Fruit fly (Drosophila melanogaster) whole organism, embryonic: ENCODE measurements around the gene sosie.

Experiments
- BEAF-32 ChIP-seq: fragments of 200-800 bp; sonication (Bioruptor generic); optimal IDR thresholded peaks from 3 replicates; lab custom pipeline; 2017; ENCODE audit warnings: missing biosample characterization, missing genetic modification characterization, mild to moderate bottlenecking, moderate library complexity, missing genetic modification reagents
- CG10147 ChIP-seq: fragments of 200-800 bp; sonication (Bioruptor generic); optimal IDR thresholded peaks from 2 replicates; lab custom pipeline; 2019; ENCODE audit warnings: missing biosample characterization, mild to moderate bottlenecking, missing genetic modification characterization, moderate library complexity
- CG11456 ChIP-seq: fragments of 200-800 bp; sonication (Bioruptor generic); IDR thresholded peaks from 3 replicates; pipeline ENCODE4 v1.3.6; 2022; ENCODE audit warnings: missing biosample characterization, missing genetic modification characterization
- CG11695 ChIP-seq: fragments of 200-800 bp; sonication (Bioruptor generic); IDR thresholded peaks from 3 replicates; pipeline ENCODE4 v1.3.6; 2022; ENCODE audit warnings: missing biosample characterization, missing genetic modification characterization
- CG12071 ChIP-seq: fragments of 200-800 bp; sonication (Bioruptor generic); optimal IDR thresholded peaks from 3 replicates; lab custom pipeline; 2018; ENCODE audit warnings: missing biosample characterization, mild to moderate bottlenecking, missing genetic modification characterization
- CG12744 ChIP-seq: fragments of 200-800 bp; sonication (Bioruptor generic); optimal IDR thresholded peaks from 2 replicates; lab custom pipeline; 2016; ENCODE audit warnings: missing biosample characterization, missing genetic modification characterization
- CG13894 ChIP-seq: fragments of 200-800 bp; sonication (Bioruptor generic); optimal IDR thresholded peaks from 3 replicates; lab custom pipeline; 2018; ENCODE audit warnings: missing biosample characterization, mild to moderate bottlenecking, missing genetic modification characterization, moderate library complexity
- CG15011 ChIP-seq: fragments of 200-800 bp; sonication (Bioruptor generic); optimal IDR thresholded peaks from 3 replicates; lab custom pipeline; 2018; ENCODE audit warnings: missing biosample characterization, mild to moderate bottlenecking, missing genetic modification characterization
- CG2199 ChIP-seq: fragments of 200-800 bp; sonication (Bioruptor generic); IDR thresholded peaks from 3 replicates; pipeline ENCODE4 v1.3.6; 2022; ENCODE audit warnings: missing biosample characterization, missing genetic modification characterization
- CG30431 ChIP-seq: fragments of 200-800 bp; sonication (Bioruptor generic); optimal IDR thresholded peaks from 2 replicates; lab custom pipeline; 2017; ENCODE audit warnings: missing biosample characterization, missing genetic modification characterization
- CG4730 ChIP-seq: fragments of 200-800 bp; sonication (Bioruptor generic); IDR thresholded peaks from 2 replicates; pipeline ENCODE4 v1.3.6; 2022; ENCODE audit warnings: missing biosample characterization, missing genetic modification characterization
- CG6765 ChIP-seq: fragments of 200-800 bp; sonication (Bioruptor generic); optimal IDR thresholded peaks from 3 replicates; lab custom pipeline; 2017; ENCODE audit warnings: missing biosample characterization, mild to moderate bottlenecking, missing genetic modification characterization
- CG7372 ChIP-seq: fragments of 200-800 bp; sonication (Bioruptor generic); IDR thresholded peaks from 2 replicates; pipeline ENCODE4 v1.3.6; 2022; ENCODE audit warnings: missing biosample characterization, missing genetic modification characterization
- CG7745 ChIP-seq: fragments of 200-800 bp; sonication (Bioruptor generic); optimal IDR thresholded peaks from 2 replicates; lab custom pipeline; 2018; ENCODE audit warnings: missing biosample characterization, mild to moderate bottlenecking, missing genetic modification characterization, moderate library complexity
- CG7839 ChIP-seq: fragments of 200-800 bp; sonication (Bioruptor generic); optimal IDR thresholded peaks from 3 replicates; lab custom pipeline; 2018; ENCODE audit warnings: missing biosample characterization, mild to moderate bottlenecking, missing genetic modification characterization, moderate library complexity
- CG9727 ChIP-seq: fragments of 200-800 bp; sonication (Bioruptor generic); optimal IDR thresholded peaks from 3 replicates; lab custom pipeline; 2017; ENCODE audit warnings: missing biosample characterization, mild to moderate bottlenecking, missing genetic modification characterization
- CTCF ChIP-seq: fragments of 200-800 bp; sonication (Bioruptor generic); optimal IDR thresholded peaks from 2 replicates; lab custom pipeline; 2017; ENCODE audit warnings: missing biosample characterization, mild to moderate bottlenecking, missing genetic modification characterization, moderate library complexity
- Dip3 ChIP-seq: fragments of 200-800 bp; sonication (Bioruptor generic); optimal IDR thresholded peaks from 3 replicates; lab custom pipeline; 2016; ENCODE audit warnings: missing biosample characterization, missing genetic modification characterization
- E2f1 ChIP-seq: fragments of 200-800 bp; sonication (Bioruptor generic); IDR thresholded peaks from 2 replicates; pipeline ENCODE4 v1.3.6; 2022; ENCODE audit warnings: missing biosample characterization, missing genetic modification characterization
- E2f2 ChIP-seq: fragments of 200-800 bp; sonication (Bioruptor generic); IDR thresholded peaks from 2 replicates; pipeline ENCODE4 v1.3.6; 2022; ENCODE audit warnings: missing biosample characterization, missing genetic modification characterization
- ERR ChIP-seq: fragments of 200-800 bp; sonication (Bioruptor generic); optimal IDR thresholded peaks from 2 replicates; lab custom pipeline; 2016; ENCODE audit warnings: missing biosample characterization, missing genetic modification characterization
- HLH3B ChIP-seq: fragments of 200-800 bp; sonication (Bioruptor generic); IDR thresholded peaks from 2 replicates; pipeline ENCODE4 v1.3.6; 2022; ENCODE audit warnings: missing biosample characterization, missing genetic modification characterization
- HmgD ChIP-seq: fragments of 200-800 bp; sonication (Bioruptor generic); optimal IDR thresholded peaks from 3 replicates; lab custom pipeline; 2016; ENCODE audit warnings: missing biosample characterization, missing genetic modification characterization
- HmgZ ChIP-seq: fragments of 200-800 bp; sonication (Bioruptor generic); optimal IDR thresholded peaks from 2 replicates; lab custom pipeline; 2018; ENCODE audit warnings: missing biosample characterization, mild to moderate bottlenecking, missing genetic modification characterization
- Hr78 ChIP-seq, 2 experiments: fragments of 200-800 bp in 1 of 2; fragments of >200 bp in 1 of 2; sonication (Bioruptor generic) in 1 of 2; optimal IDR thresholded peaks; 2 replicates each; lab custom pipeline; 2017 to 2019; ENCODE audit warnings: missing biosample characterization in 2 of 2, missing genetic modification characterization in 2 of 2, mild to moderate bottlenecking in 1 of 2, moderate library complexity in 1 of 2
- MESR4 ChIP-seq: fragments of 200-800 bp; sonication (Bioruptor generic); optimal IDR thresholded peaks from 2 replicates; lab custom pipeline; 2018; ENCODE audit warnings: missing biosample characterization, mild to moderate bottlenecking, missing genetic modification characterization, moderate library complexity
- Max ChIP-seq: fragments of 200-800 bp; sonication (Bioruptor generic); optimal IDR thresholded peaks from 2 replicates; lab custom pipeline; 2016; ENCODE audit warnings: missing biosample characterization, mild to moderate bottlenecking, missing genetic modification characterization
- Ptx1 ChIP-seq: fragments of 200-800 bp; sonication (Bioruptor generic); IDR thresholded peaks from 2 replicates; pipeline ENCODE4 v1.3.6; 2022; ENCODE audit warnings: missing biosample characterization, missing genetic modification characterization
- Ssrp ChIP-seq: fragments of 200-800 bp; sonication (Bioruptor generic); optimal IDR thresholded peaks from 2 replicates; lab custom pipeline; 2018; ENCODE audit warnings: missing biosample characterization, mild to moderate bottlenecking, missing genetic modification characterization, moderate library complexity
- ash1 ChIP-seq: fragments of 200-800 bp; sonication (Bioruptor generic); optimal IDR thresholded peaks from 2 replicates; lab custom pipeline; 2018; ENCODE audit warnings: missing biosample characterization, mild to moderate bottlenecking, missing genetic modification characterization
- dmrt11E ChIP-seq: fragments of 200-800 bp; sonication (Bioruptor generic); optimal IDR thresholded peaks from 3 replicates; lab custom pipeline; 2018; ENCODE audit warnings: missing biosample characterization, mild to moderate bottlenecking, missing genetic modification characterization, moderate library complexity
- dmrt99B ChIP-seq: fragments of 200-800 bp; sonication (Bioruptor generic); optimal IDR thresholded peaks from 2 replicates; lab custom pipeline; 2018; ENCODE audit warnings: missing biosample characterization, mild to moderate bottlenecking, missing genetic modification characterization, moderate library complexity
- dysf ChIP-seq: fragments of 200-800 bp; sonication (Bioruptor generic); IDR thresholded peaks from 3 replicates; pipeline ENCODE4 v1.3.6; 2022; ENCODE audit warnings: missing biosample characterization, missing genetic modification characterization
- ems ChIP-seq: fragments of 200-800 bp; sonication (Bioruptor generic); optimal IDR thresholded peaks from 3 replicates; lab custom pipeline; 2016; ENCODE audit warnings: missing biosample characterization, missing genetic modification characterization
- eve ChIP-seq, 2 experiments: fragments of >200 bp; optimal IDR thresholded peaks; 2 replicates each; lab custom pipeline; 2017; ENCODE audit warnings: missing biosample characterization in 2 of 2, missing genetic modification characterization in 2 of 2
- eyg ChIP-seq: fragments of 200-800 bp; sonication (Bioruptor generic); optimal IDR thresholded peaks from 3 replicates; lab custom pipeline; 2016; ENCODE audit warnings: missing biosample characterization, missing genetic modification characterization
- fd102C ChIP-seq: fragments of 200-800 bp; sonication (Bioruptor generic); optimal IDR thresholded peaks from 2 replicates; lab custom pipeline; 2018; ENCODE audit warnings: missing biosample characterization, mild to moderate bottlenecking, missing genetic modification characterization, moderate library complexity
- fd3F ChIP-seq: fragments of 200-800 bp; sonication (Bioruptor generic); optimal IDR thresholded peaks from 2 replicates; lab custom pipeline; 2018; ENCODE audit warnings: missing biosample characterization, mild to moderate bottlenecking, missing genetic modification characterization, moderate library complexity
- jing ChIP-seq: fragments of 200-800 bp; sonication (Bioruptor generic); optimal IDR thresholded peaks from 2 replicates; lab custom pipeline; 2018; ENCODE audit warnings: missing biosample characterization, mild to moderate bottlenecking, missing genetic modification characterization
- lov ChIP-seq, 2 experiments: fragments of 200-800 bp in 1 of 2; fragments of >200 bp in 1 of 2; sonication (Bioruptor generic) in 1 of 2; IDR thresholded peaks in 1 of 2; optimal IDR thresholded peaks in 1 of 2; 2 replicates in 1 of 2; 3 replicates in 1 of 2; pipeline versions ENCODE4 v1.3.6 to Lab custom; 2017 to 2022; ENCODE audit warnings: missing biosample characterization in 1 of 2, missing genetic modification characterization in 1 of 2
- mirr ChIP-seq: fragments of 200-800 bp; sonication (Bioruptor generic); optimal IDR thresholded peaks from 3 replicates; lab custom pipeline; 2018; ENCODE audit warnings: missing biosample characterization, mild to moderate bottlenecking, missing genetic modification characterization
- mld ChIP-seq: fragments of 200-800 bp; sonication (Bioruptor generic); IDR thresholded peaks from 3 replicates; pipeline ENCODE4 v1.3.6; 2022; ENCODE audit warnings: missing biosample characterization, missing genetic modification characterization; ENCODE audit not compliant: partially characterized antibody
- onecut ChIP-seq: fragments of 200-800 bp; sonication (Bioruptor generic); IDR thresholded peaks from 2 replicates; pipeline ENCODE4 v1.3.6; 2022; ENCODE audit warnings: missing biosample characterization, missing genetic modification characterization
- p53 ChIP-seq: fragments of 200-800 bp; sonication (Bioruptor generic); optimal IDR thresholded peaks from 2 replicates; lab custom pipeline; 2016; ENCODE audit warnings: missing biosample characterization, missing genetic modification characterization
- stc ChIP-seq: fragments of 200-800 bp; sonication (Bioruptor generic); IDR thresholded peaks from 2 replicates; pipeline ENCODE4 v1.3.6; 2022; ENCODE audit warnings: missing biosample characterization, missing genetic modification characterization
- wor ChIP-seq: fragments of 200-800 bp; sonication (Bioruptor generic); IDR thresholded peaks from 2 replicates; pipeline ENCODE4 v1.3.6; 2022; ENCODE audit warnings: missing biosample characterization, missing genetic modification characterization
- zen ChIP-seq: fragments of 200-800 bp; sonication (Bioruptor generic); optimal IDR thresholded peaks from 3 replicates; lab custom pipeline; 2018; ENCODE audit warnings: missing biosample characterization, mild to moderate bottlenecking, missing genetic modification characterization, moderate library complexity
- zen2 ChIP-seq: fragments of 200-800 bp; sonication (Bioruptor generic); IDR thresholded peaks from 3 replicates; pipeline ENCODE4 v1.3.6; 2022; ENCODE audit warnings: missing biosample characterization, missing genetic modification characterization; ENCODE audit not compliant: partially characterized antibody

sosie gene

dm6 chr3R:24810844-24811625 is 22.7 kb upstream of the sosie start (continued):
- TF ChIP-seq E2f1 (GFP tag; lab: Robert Waterston, UW) (peak; percentile 87), fd102C (no peak), CG11695 (peak; percentile 98), CG12071 (GFP tag; lab: Kevin White, UChicago) (peak; percentile 94), CG11456 (GFP tag; lab: Robert Waterston, UW) (peak; percentile 92), zen2 (GFP tag; lab: Robert Waterston, UW) (no peak), HmgZ (tag; lab: Kevin White, UChicago) (peak; percentile 93), ems (GFP tag; lab: Kevin White, UChicago) (peak; percentile 93), CG7839 (tag; lab: Kevin White, UChicago) (peak; percentile 92), mld (GFP tag; lab: Robert Waterston, UW) (0 out of 3 replicates have a peak, but pooled peaks have one; percentile 20), fd3F (GFP tag; lab: Kevin White, UChicago) (peak; percentile 91), Ptx1 (GFP tag; lab: Robert Waterston, UW) (peak; percentile 86), CG15011 (GFP tag; lab: Kevin White, UChicago) (peak; percentile 78), Hr78 (GFP tag; optimal IDR thresholded peaks at IDR 0.05; lab: Kevin White, UChicago) (peak in 1 of 2 experiments; percentile 63), p53 (GFP tag; lab: Kevin White, UChicago) (no peak), CG2199 (GFP tag; lab: Robert Waterston, UW) (peak; percentile 77; the same call in 2 of the 3 replicates), CG30431 (GFP tag; lab: Kevin White, UChicago) (peak; percentile 73), Dip3 (GFP tag; lab: Kevin White, UChicago) (peak; percentile 93), mirr (GFP tag; lab: Kevin White, UChicago) (peak; percentile 92), zen (tag; lab: Kevin White, UChicago) (peak; percentile 49), MESR4 (GFP tag; lab: Kevin White, UChicago) (peak; percentile 44), HLH3B (peak; percentile 89), stc (GFP tag; lab: Robert Waterston, UW) (peak; percentile 85), wor (GFP tag; lab: Robert Waterston, UW) (peak; percentile 74), BEAF-32 (no peak), lov (optimal IDR thresholded peaks at IDR 0.05; lab: Kevin White, UChicago) (no peak), lov (GFP tag; IDR thresholded peaks at IDR 0.05; lab: Robert Waterston, UW) (peak; percentile 73; the same call in 2 of the 3 replicates), CG13894 (tag; lab: Kevin White, UChicago) (peak; percentile 79), HmgD (GFP tag; lab: Kevin White, UChicago) (peak; percentile 7), jing (GFP tag; lab: Kevin White, UChicago) (peak; percentile 76), dmrt11E (tag; lab: Kevin White, UChicago) (peak; percentile 40), ERR (GFP tag; lab: Kevin White, UChicago) (peak; percentile 86), ash1 (peak; percentile 82), CG10147 (GFP tag; lab: Kevin White, UChicago) (peak; percentile 68), E2f2 (peak; percentile 66), dmrt99B (tag; lab: Kevin White, UChicago) (no peak), eve (GFP tag; optimal IDR thresholded peaks at IDR 0.05; lab: Kevin White, UChicago) (no peak), CTCF (GFP tag; lab: Kevin White, UChicago) (peak; percentile 42), CG7372 (GFP tag; lab: Robert Waterston, UW) (peak; percentile 86), CG12744 (GFP tag; lab: Kevin White, UChicago) (peak; percentile 82), CG4730 (GFP tag; lab: Robert Waterston, UW) (peak; percentile 85), Ssrp (tag; lab: Kevin White, UChicago) (peak; percentile 79), CG7745 (no peak), CG9727 (GFP tag; lab: Kevin White, UChicago) (peak; percentile 71), onecut (GFP tag; lab: Robert Waterston, UW) (peak; percentile 73), eyg (GFP tag; lab: Kevin White, UChicago) (peak; percentile 64), CG6765 (GFP tag; lab: Kevin White, UChicago) (peak; percentile 77), dysf (GFP tag; lab: Robert Waterston, UW) (peak; percentile 93), Max (GFP tag; lab: Kevin White, UChicago) (peak; percentile 73)
